Fruit fly (Drosophila melanogaster) whole organism, embryonic: ENCODE data around the gene CG13659.

ENCODE experiments used
- Atf3 ChIP-seq: fragments of 200-800 bp; sonication (Bioruptor generic); optimal IDR thresholded peaks from 3 replicates; lab custom pipeline; 2016; ENCODE audit warnings: missing biosample characterization, missing genetic modification characterization
- CG10959 ChIP-seq: fragments of 200-800 bp; sonication (Bioruptor generic); IDR thresholded peaks from 2 replicates; pipeline ENCODE4 v1.3.6; 2022; ENCODE audit warnings: missing biosample characterization, missing genetic modification characterization
- CG11247 ChIP-seq: fragments of 200-800 bp; sonication (Bioruptor generic); IDR thresholded peaks from 2 replicates; pipeline ENCODE4 v1.3.6; 2022; ENCODE audit warnings: missing biosample characterization, missing genetic modification characterization
- CG11560 ChIP-seq: fragments of 200-800 bp; sonication (Bioruptor generic); IDR thresholded peaks from 3 replicates; pipeline ENCODE4 v1.3.6; 2022; ENCODE audit warnings: missing biosample characterization, missing genetic modification characterization
- CG16813 ChIP-seq: fragments of 200-800 bp; sonication (Bioruptor generic); IDR thresholded peaks from 3 replicates; pipeline ENCODE4 v1.3.6; 2022; ENCODE audit warnings: missing biosample characterization, missing genetic modification characterization; ENCODE audit not compliant: partially characterized antibody
- CG17359 ChIP-seq: fragments of 200-800 bp; sonication (Bioruptor generic); optimal IDR thresholded peaks from 3 replicates; lab custom pipeline; 2018; ENCODE audit warnings: missing biosample characterization, mild to moderate bottlenecking, missing genetic modification characterization, moderate library complexity
- CG18262 ChIP-seq: fragments of 200-800 bp; optimal IDR thresholded peaks from 3 replicates; lab custom pipeline; 2019; ENCODE audit warnings: missing biosample characterization, mild to moderate bottlenecking, missing genetic modification characterization, moderate library complexity
- CG1832 ChIP-seq: fragments of 200-800 bp; sonication (Bioruptor generic); optimal IDR thresholded peaks from 2 replicates; lab custom pipeline; 2017; ENCODE audit warnings: missing biosample characterization, mild to moderate bottlenecking, missing genetic modification characterization, inconsistent platforms
- CG4617 ChIP-seq: fragments of 200-800 bp; sonication (Bioruptor generic); optimal IDR thresholded peaks from 3 replicates; lab custom pipeline; 2016; ENCODE audit warnings: missing biosample characterization, missing genetic modification characterization, borderline replicate concordance
- CG4820 ChIP-seq: fragments of 200-800 bp; sonication (Bioruptor generic); optimal IDR thresholded peaks from 3 replicates; lab custom pipeline; 2016; ENCODE audit warnings: missing biosample characterization, missing genetic modification characterization
- CG6254 ChIP-seq: fragments of 200-800 bp; sonication (Bioruptor generic); optimal IDR thresholded peaks from 3 replicates; lab custom pipeline; 2017; ENCODE audit warnings: mild to moderate bottlenecking, missing biosample characterization, missing genetic modification reagents, missing genetic modification characterization
- Eip74EF ChIP-seq, 2 experiments: fragments of 200-800 bp in 1 of 2; fragments of >200 bp in 1 of 2; sonication (Bioruptor generic) in 1 of 2; optimal IDR thresholded peaks; 2 replicates each; lab custom pipeline; 2017 to 2019; ENCODE audit warnings: missing biosample characterization in 2 of 2, missing genetic modification characterization in 2 of 2, mild to moderate bottlenecking in 1 of 2, moderate library complexity in 1 of 2
- Elba2 ChIP-seq: fragments of 200-800 bp; sonication (Bioruptor generic); optimal IDR thresholded peaks from 3 replicates; lab custom pipeline; 2016; ENCODE audit warnings: missing biosample characterization, missing genetic modification characterization
- Hr39 ChIP-seq: fragments of >200 bp; optimal IDR thresholded peaks from 2 replicates; lab custom pipeline; 2017
- Rx ChIP-seq: fragments of 200-800 bp; sonication (Bioruptor generic); IDR thresholded peaks from 2 replicates; pipeline ENCODE4 v1.3.6; 2022; ENCODE audit warnings: missing biosample characterization, missing genetic modification characterization
- Sin3A ChIP-seq: fragments of >200 bp; optimal IDR thresholded peaks from 2 replicates; lab custom pipeline; 2018
- abd-A ChIP-seq: fragments of 200-800 bp; sonication (Bioruptor generic); optimal IDR thresholded peaks from 3 replicates; lab custom pipeline; 2019; ENCODE audit warnings: missing biosample characterization, mild to moderate bottlenecking, missing genetic modification characterization, moderate library complexity
- cg ChIP-seq: fragments of 200-800 bp; sonication (Bioruptor generic); optimal IDR thresholded peaks from 3 replicates; lab custom pipeline; 2019; ENCODE audit warnings: missing biosample characterization, mild to moderate bottlenecking, missing genetic modification characterization, moderate library complexity
- crp ChIP-seq, 2 experiments: fragments of 200-800 bp; sonication (Bioruptor generic); optimal IDR thresholded peaks; 2 replicates in 1 of 2; 3 replicates in 1 of 2; lab custom pipeline; 2017; ENCODE audit warnings: missing biosample characterization in 2 of 2, missing genetic modification characterization in 2 of 2, mild to moderate bottlenecking in 1 of 2, moderate library complexity in 1 of 2
- dimm ChIP-seq: fragments of 200-800 bp; sonication (Bioruptor generic); IDR thresholded peaks from 2 replicates; pipeline ENCODE4 v1.3.6; 2022; ENCODE audit warnings: missing biosample characterization, missing genetic modification characterization
- en ChIP-seq: fragments of 200-800 bp; sonication (Bioruptor generic); optimal IDR thresholded peaks from 2 replicates; lab custom pipeline; 2016; ENCODE audit warnings: missing biosample characterization, missing genetic modification characterization
- exex ChIP-seq: fragments of 200-800 bp; sonication (Bioruptor generic); optimal IDR thresholded peaks from 4 replicates; lab custom pipeline; 2018; ENCODE audit warnings: missing biosample characterization, mild to moderate bottlenecking, missing genetic modification characterization, moderate library complexity
- fd102C ChIP-seq: fragments of 200-800 bp; sonication (Bioruptor generic); optimal IDR thresholded peaks from 2 replicates; lab custom pipeline; 2018; ENCODE audit warnings: missing biosample characterization, mild to moderate bottlenecking, missing genetic modification characterization, moderate library complexity
- fd96Cb ChIP-seq: fragments of 200-800 bp; sonication (Bioruptor generic); optimal IDR thresholded peaks from 2 replicates; lab custom pipeline; 2018; ENCODE audit warnings: missing biosample characterization, mild to moderate bottlenecking, missing genetic modification characterization, moderate library complexity
- kah ChIP-seq: fragments of 200-800 bp; sonication (Bioruptor generic); optimal IDR thresholded peaks from 2 replicates; lab custom pipeline; 2018; ENCODE audit warnings: missing biosample characterization, mild to moderate bottlenecking, missing genetic modification characterization
- psq ChIP-seq: fragments of 200-800 bp; sonication (Bioruptor generic); optimal IDR thresholded peaks from 2 replicates; lab custom pipeline; 2017; ENCODE audit warnings: missing biosample characterization, missing genetic modification characterization
- sens-2 ChIP-seq: fragments of 200-800 bp; sonication (Bioruptor generic); IDR thresholded peaks from 2 replicates; pipeline ENCODE4 v1.3.6; 2022; ENCODE audit warnings: missing biosample characterization, missing genetic modification characterization
- seq ChIP-seq: fragments of 200-800 bp; sonication (Bioruptor generic); IDR thresholded peaks from 2 replicates; pipeline ENCODE4 v1.3.6; 2022; ENCODE audit warnings: missing biosample characterization, missing genetic modification characterization
- sna ChIP-seq: fragments of 200-800 bp; sonication (Bioruptor generic); IDR thresholded peaks from 2 replicates; pipeline ENCODE4 v1.3.6; 2022; ENCODE audit warnings: missing biosample characterization, missing genetic modification characterization; ENCODE audit not compliant: partially characterized antibody
- sr ChIP-seq: fragments of 200-800 bp; sonication (Bioruptor generic); IDR thresholded peaks from 3 replicates; pipeline ENCODE4 v1.3.6; 2022; ENCODE audit warnings: missing biosample characterization, missing genetic modification characterization
- sug ChIP-seq: fragments of 200-800 bp; optimal IDR thresholded peaks from 2 replicates; lab custom pipeline; 2019; ENCODE audit warnings: missing biosample characterization, mild to moderate bottlenecking, missing genetic modification characterization, moderate library complexity
- unc-4 ChIP-seq: fragments of 200-800 bp; sonication (Bioruptor generic); IDR thresholded peaks from 2 replicates; pipeline ENCODE4 v1.3.6; 2022; ENCODE audit warnings: missing biosample characterization, missing genetic modification characterization; ENCODE audit not compliant: partially characterized antibody
- vnd ChIP-seq: fragments of 200-800 bp; sonication (Bioruptor generic); IDR thresholded peaks from 3 replicates; pipeline ENCODE4 v1.3.6; 2022; ENCODE audit warnings: missing biosample characterization, missing genetic modification characterization; ENCODE audit not compliant: partially characterized antibody
- zen ChIP-seq: fragments of 200-800 bp; sonication (Bioruptor generic); optimal IDR thresholded peaks from 3 replicates; lab custom pipeline; 2018; ENCODE audit warnings: missing biosample characterization, mild to moderate bottlenecking, missing genetic modification characterization, moderate library complexity
- zfh1 ChIP-seq: fragments of 200-800 bp; sonication (Bioruptor generic); IDR thresholded peaks from 3 replicates; pipeline ENCODE4 v1.3.6; 2022; ENCODE audit warnings: missing biosample characterization, missing genetic modification characterization

The CG13659 gene

DNA sequence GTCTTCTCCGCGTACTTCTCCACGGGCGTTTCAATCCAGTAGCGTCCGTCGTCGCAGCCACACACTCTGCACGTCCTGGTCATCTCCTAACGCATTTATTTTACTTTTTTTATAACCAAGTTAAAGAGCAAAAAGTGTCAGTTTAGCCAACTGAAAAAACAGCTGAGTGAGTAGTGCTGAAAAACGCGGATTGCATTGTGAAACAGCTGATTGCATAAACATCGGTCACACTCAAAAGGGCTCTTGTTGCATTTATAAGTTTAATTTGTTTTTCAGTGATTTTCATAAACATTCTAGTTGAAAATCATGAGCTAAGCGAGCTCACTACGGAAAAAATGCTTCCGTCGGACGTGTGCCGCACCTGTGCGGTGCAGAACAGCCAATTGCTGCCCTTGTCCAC, 34.4 kb downstream of the CG13659 start, which contains the start of the genes CG10669 and CG11902 (continued):
- TF ChIP-seq Elba2 (GFP tag; lab: Kevin White, UChicago) = peak; percentile 18
- no peak for TF ChIP-seq CG6254 (GFP tag; lab: Kevin White, UChicago)
- TF ChIP-seq Atf3 (GFP tag; lab: Kevin White, UChicago) = no peak
- TF ChIP-seq fd102C (GFP tag; lab: Kevin White, UChicago) = no peak
- TF ChIP-seq CG11247 (GFP tag; lab: Robert Waterston, UW) = no peak
- 0 out of 2 replicates have a peak, but pooled peaks have one; percentile 14 for TF ChIP-seq unc-4 (GFP tag; lab: Robert Waterston, UW)
- no peak for TF ChIP-seq sr
- no peak for TF ChIP-seq Rx (GFP tag; lab: Robert Waterston, UW)
- no peak for TF ChIP-seq sens-2
- no peak for TF ChIP-seq CG18262 (tag; lab: Kevin White, UChicago)
- no peak for TF ChIP-seq en (GFP tag; lab: Kevin White, UChicago)
- no peak for TF ChIP-seq dimm (GFP tag; lab: Robert Waterston, UW)
- TF ChIP-seq CG4820 (GFP tag; lab: Kevin White, UChicago) = no peak
- peak; percentile 3 for TF ChIP-seq Sin3A (lab: Kevin White, UChicago)
- TF ChIP-seq fd96Cb = no peak
- peak; percentile 14 for TF ChIP-seq kah (GFP tag; lab: Kevin White, UChicago)
- TF ChIP-seq sna (GFP tag; lab: Robert Waterston, UW) = peak; percentile 41; the same call in 1 of the 2 replicates
- no peak for TF ChIP-seq CG1832 (GFP tag; lab: Kevin White, UChicago)
- peak; percentile 29 for TF ChIP-seq CG4617 (GFP tag; lab: Kevin White, UChicago)
- no peak for TF ChIP-seq cg
- TF ChIP-seq CG11560 (tag; lab: Robert Waterston, UW) = no peak
- no peak for TF ChIP-seq zen (tag; lab: Kevin White, UChicago)
- TF ChIP-seq CG16813 (GFP tag; lab: Robert Waterston, UW) = no peak
- TF ChIP-seq CG17359 = no peak
- no peak for TF ChIP-seq zfh1 (GFP tag; lab: Robert Waterston, UW)
- TF ChIP-seq seq (GFP tag; lab: Robert Waterston, UW) = no peak
- TF ChIP-seq CG10959 (GFP tag; lab: Robert Waterston, UW) = no peak
- no peak for TF ChIP-seq Eip74EF (GFP tag; optimal IDR thresholded peaks at IDR 0.05; lab: Kevin White, UChicago)

DNA sequence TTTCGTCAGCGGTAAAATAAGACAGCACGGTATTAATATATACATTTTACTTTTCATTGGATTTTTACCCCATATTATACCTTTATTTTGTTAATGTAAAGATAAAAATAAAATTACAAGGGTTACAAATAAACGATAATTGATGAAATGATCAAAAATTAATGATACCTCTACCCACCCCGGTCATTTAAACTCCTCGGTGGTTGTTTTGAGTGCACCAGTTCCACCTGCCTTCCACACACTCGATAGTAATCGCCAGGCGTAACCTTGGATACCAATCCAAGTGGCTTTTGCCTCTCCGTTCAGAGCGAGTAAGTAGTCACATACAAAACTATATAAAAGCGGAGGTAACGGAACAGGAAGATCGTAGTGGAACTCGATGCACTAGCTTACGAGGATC, 39.3 kb downstream of the CG13659 start, which contains the start of gene rha:
rha (plus strand) TSS at position 301 of the 400 bp plus-strand sequence.
- TF ChIP-seq psq (GFP tag; lab: Kevin White, UChicago) (no peak), Hr39 (lab: Kevin White, UChicago) (no peak), crp (GFP tag; optimal IDR thresholded peaks at IDR 0.05; lab: Kevin White, UChicago) (no peak)

DNA sequence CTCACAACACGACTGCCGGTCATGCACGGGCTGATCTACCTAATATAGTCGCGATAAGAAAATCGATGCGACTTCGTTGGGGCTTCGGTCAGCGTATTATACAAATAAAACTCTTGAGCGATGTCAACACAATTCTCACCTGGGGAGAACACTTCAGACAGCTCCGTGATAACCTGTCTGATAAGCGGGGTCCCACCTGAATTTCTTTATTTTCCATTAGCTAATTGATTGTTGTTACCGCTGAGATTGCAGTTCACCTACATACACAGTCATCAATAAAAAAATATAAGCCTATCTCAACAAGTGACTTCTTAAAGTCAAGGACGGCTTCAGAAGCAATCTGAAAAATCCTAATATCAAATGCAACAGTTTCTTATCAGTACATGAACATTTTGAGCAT, 46.2 kb downstream of the CG13659 start, which contains the start of gene tobi:
tobi (minus strand) TSS at position 23 of the 400 bp plus-strand sequence.
- TF ChIP-seq vnd (GFP tag; lab: Robert Waterston, UW) (peak; percentile 19; the same call in 1 of the 3 replicates), sug (peak; percentile 89), exex (tag; lab: Kevin White, UChicago) (peak; percentile 72), abd-A (no peak)
